In genomic region chrII:6858835-6859234, ce11 we compare ENCODE assay signal across 2 worm cellular contexts.
A peak's percentile ranks its signal among the peaks of the same experiment; 100 is the strongest.
TF ChIP-seq lines count a peak whose summit lies in the region.

No protein-coding gene starts in this region.

TF ChIP-seq in whole organism, L4 larva, 104 proteins besides CTCF, POLR2A, EP300 and RAD21 (continued from another document):
- TF ChIP-seq hmg-1.1 (GFP tag; IDR thresholded peaks at IDR 0.05; lab: Robert Waterston, UW) (peak; percentile 71), zag-1 (tag; optimal IDR thresholded peaks at IDR 0.05; lab: Kevin White, UChicago) (no peak), egl-43 (GFP tag; IDR thresholded peaks at IDR 0.05; lab: Robert Waterston, UW) (no peak), ceh-28 (tag; optimal IDR thresholded peaks at IDR 0.05; lab: Kevin White, UChicago) (no peak), nhr-25 (tag; optimal IDR thresholded peaks at IDR 0.05; lab: Kevin White, UChicago; ENCODE audit: borderline replicate concordance, insufficient read depth) (peak; percentile 35), tra-1 (GFP tag; IDR thresholded peaks at IDR 0.05; lab: Robert Waterston, UW) (no peak), Y105C5A.15 (GFP tag; IDR thresholded peaks at IDR 0.05; lab: Robert Waterston, UW) (no peak), daf-16 (GFP tag; optimal IDR thresholded peaks at IDR 0.05; lab: Kevin White, UChicago) (no peak), daf-16 (tag; optimal IDR thresholded peaks at IDR 0.05; lab: Kevin White, UChicago) (peak; percentile 40), pha-4 (GFP tag; IDR thresholded peaks at IDR 0.05; lab: Robert Waterston, UW) (0 out of 2 replicates have a peak, but pooled peaks have one; percentile 13), pha-4 (tag; optimal IDR thresholded peaks at IDR 0.05; lab: Kevin White, UChicago) (no peak), dmd-9 (GFP tag; IDR thresholded peaks at IDR 0.05; lab: Robert Waterston, UW) (no peak), dmd-6 (GFP tag; IDR thresholded peaks at IDR 0.05; lab: Robert Waterston, UW) (peak; percentile 46; the same call in 1 of the 2 replicates), aha-1 (tag; lab: Kevin White, UChicago) (no peak), unc-130 (GFP tag; optimal IDR thresholded peaks at IDR 0.05; lab: Kevin White, UChicago) (no peak), nhr-76 (tag; optimal IDR thresholded peaks at IDR 0.05; lab: Kevin White, UChicago) (no peak), daf-8 (GFP tag; IDR thresholded peaks at IDR 0.05; lab: Robert Waterston, UW) (no peak), mdl-1 (tag; optimal IDR thresholded peaks at IDR 0.05; lab: Kevin White, UChicago) (no peak), fos-1 (tag; optimal IDR thresholded peaks at IDR 0.05; lab: Kevin White, UChicago) (no peak), mes-2 (tag; optimal IDR thresholded peaks at IDR 0.05; lab: Kevin White, UChicago; ENCODE audit: poor library complexity, severe bottlenecking) (peak; percentile 74), lin-39 (tag; optimal IDR thresholded peaks at IDR 0.05; lab: Kevin White, UChicago) (no peak), egl-27 (tag; optimal IDR thresholded peaks at IDR 0.05; lab: Kevin White, UChicago) (no peak), nhr-28 (tag; optimal IDR thresholded peaks at IDR 0.05; lab: Kevin White, UChicago) (peak; percentile 84), F44E2.7 (GFP tag; IDR thresholded peaks at IDR 0.05; lab: Robert Waterston, UW) (0 out of 2 replicates have a peak, but pooled peaks have one; percentile 16), zfp-3 (GFP tag; conservative IDR thresholded peaks at IDR 0.05; lab: Robert Waterston, UW) (no peak), mxl-3 (GFP tag; optimal IDR thresholded peaks at IDR 0.05; lab: Kevin White, UChicago) (peak; percentile 53), daf-12 (tag; optimal IDR thresholded peaks at IDR 0.05; lab: Kevin White, UChicago) (no peak), pqm-1 (tag; optimal IDR thresholded peaks at IDR 0.05; lab: Kevin White, UChicago) (peak; percentile 34), mep-1 (tag; optimal IDR thresholded peaks at IDR 0.05; lab: Kevin White, UChicago) (peak; percentile 53), dve-1 (tag; optimal IDR thresholded peaks at IDR 0.05; lab: Kevin White, UChicago; ENCODE audit: insufficient read depth) (peak; percentile 24), attf-4 (tag; optimal IDR thresholded peaks at IDR 0.05; lab: Kevin White, UChicago) (no peak), nhr-10 (tag; optimal IDR thresholded peaks at IDR 0.05; lab: Kevin White, UChicago) (no peak), nhr-41 (GFP tag; IDR thresholded peaks at IDR 0.05; lab: Robert Waterston, UW) (0 out of 2 replicates have a peak, but pooled peaks have one; percentile 16), madf-5 (GFP tag; IDR thresholded peaks at IDR 0.05; lab: Robert Waterston, UW) (no peak), ZK546.5 (tag; optimal IDR thresholded peaks at IDR 0.05; lab: Kevin White, UChicago) (no peak), dpl-1 (GFP tag; optimal IDR thresholded peaks at IDR 0.05; lab: Kevin White, UChicago) (peak; percentile 35)

TF ChIP-seq in whole organism, late embryonic, 69 proteins besides CTCF, POLR2A, EP300 and RAD21 (continued from another document):
- TF ChIP-seq ahr-1 (tag; optimal IDR thresholded peaks at IDR 0.05; lab: Kevin White, UChicago) (no peak), Y22D7AL.16 (tag; optimal IDR thresholded peaks at IDR 0.05; lab: Kevin White, UChicago) (no peak), hlh-15 (tag; optimal IDR thresholded peaks at IDR 0.05; lab: Kevin White, UChicago) (no peak), K09A11.1 (tag; optimal IDR thresholded peaks at IDR 0.05; lab: Kevin White, UChicago; ENCODE audit: insufficient read depth) (peak; percentile 8), syd-9 (tag; optimal IDR thresholded peaks at IDR 0.05; lab: Kevin White, UChicago) (no peak), unc-42 (tag; optimal IDR thresholded peaks at IDR 0.05; lab: Kevin White, UChicago) (peak; percentile 50), pqm-1 (tag; optimal IDR thresholded peaks at IDR 0.05; lab: Kevin White, UChicago) (no peak), npax-4 (tag; optimal IDR thresholded peaks at IDR 0.05; lab: Kevin White, UChicago) (no peak), pha-4 (tag; optimal IDR thresholded peaks at IDR 0.05; lab: Kevin White, UChicago) (no peak), dve-1 (tag; optimal IDR thresholded peaks at IDR 0.05; lab: Kevin White, UChicago) (no peak), ceh-48 (tag; optimal IDR thresholded peaks at IDR 0.05; lab: Kevin White, UChicago) (peak; percentile 9), ceh-34 (tag; optimal IDR thresholded peaks at IDR 0.05; lab: Kevin White, UChicago) (peak; percentile 67), ama-1 (optimal IDR thresholded peaks at IDR 0.05; lab: Kevin White, UChicago) (no peak), mec-3 (tag; optimal IDR thresholded peaks at IDR 0.05; lab: Kevin White, UChicago; ENCODE audit: borderline replicate concordance) (no peak), elt-4 (tag; optimal IDR thresholded peaks at IDR 0.05; lab: Kevin White, UChicago) (no peak), hlh-13 (GFP tag; optimal IDR thresholded peaks at IDR 0.05; lab: Kevin White, UChicago) (no peak), ceh-45 (GFP tag; IDR thresholded peaks at IDR 0.05; lab: Robert Waterston, UW) (no peak), unc-55 (GFP tag; optimal IDR thresholded peaks at IDR 0.05; lab: Kevin White, UChicago) (peak; percentile 63), gmeb-2 (tag; optimal IDR thresholded peaks at IDR 0.05; lab: Kevin White, UChicago) (no peak), zip-5 (tag; optimal IDR thresholded peaks at IDR 0.05; lab: Kevin White, UChicago) (no peak), ceh-6 (GFP tag; optimal IDR thresholded peaks at IDR 0.05; lab: Kevin White, UChicago) (no peak), ref-2 (tag; optimal IDR thresholded peaks at IDR 0.05; lab: Kevin White, UChicago) (peak; percentile 48), ceh-30 (tag; optimal IDR thresholded peaks at IDR 0.05; lab: Kevin White, UChicago) (peak; percentile 15), unc-3 (GFP tag; conservative IDR thresholded peaks at IDR 0.05; lab: Robert Waterston, UW) (no peak), unc-3 (tag; optimal IDR thresholded peaks at IDR 0.05; lab: Kevin White, UChicago) (peak; percentile 27), ceh-2 (tag; optimal IDR thresholded peaks at IDR 0.05; lab: Kevin White, UChicago) (peak; percentile 63), elt-2 (tag; optimal IDR thresholded peaks at IDR 0.05; lab: Kevin White, UChicago) (peak; percentile 53), che-1 (tag; optimal IDR thresholded peaks at IDR 0.05; lab: Kevin White, UChicago) (peak; percentile 23), tbx-2 (tag; optimal IDR thresholded peaks at IDR 0.05; lab: Kevin White, UChicago) (peak; percentile 82), hlh-8 (tag; optimal IDR thresholded peaks at IDR 0.05; lab: Kevin White, UChicago) (peak; percentile 32), ceh-22 (tag; optimal IDR thresholded peaks at IDR 0.05; lab: Kevin White, UChicago) (no peak), ceh-18 (tag; optimal IDR thresholded peaks at IDR 0.05; lab: Kevin White, UChicago) (peak; percentile 57), fkh-6 (tag; optimal IDR thresholded peaks at IDR 0.05; lab: Kevin White, UChicago) (no peak), pat-9 (tag; optimal IDR thresholded peaks at IDR 0.05; lab: Kevin White, UChicago) (no peak), C08G9.2 (tag; optimal IDR thresholded peaks at IDR 0.05; lab: Kevin White, UChicago) (no peak), lin-11 (tag; optimal IDR thresholded peaks at IDR 0.05; lab: Kevin White, UChicago) (peak; percentile 5), ceh-14 (tag; optimal IDR thresholded peaks at IDR 0.05; lab: Kevin White, UChicago) (peak; percentile 22), rnt-1 (tag; optimal IDR thresholded peaks at IDR 0.05; lab: Kevin White, UChicago) (peak; percentile 41)
